Fruit fly (Drosophila melanogaster) whole organism, embryonic: ENCODE results near the gene CG10353.

Experiments
- C15 ChIP-seq: fragments of 200-800 bp; sonication (Bioruptor generic); IDR thresholded peaks from 3 replicates; pipeline ENCODE4 v1.3.6; 2022; ENCODE audit warnings: missing biosample characterization, missing genetic modification characterization
- CG10274 ChIP-seq: fragments of 200-800 bp; sonication (Bioruptor generic); optimal IDR thresholded peaks from 3 replicates; lab custom pipeline; 2017; ENCODE audit warnings: missing biosample characterization, mild to moderate bottlenecking, missing genetic modification characterization
- CG11093 ChIP-seq: fragments of 200-800 bp; sonication (Bioruptor generic); IDR thresholded peaks from 3 replicates; pipeline ENCODE4 v1.3.6; 2022; ENCODE audit warnings: missing biosample characterization, missing genetic modification characterization
- CG17829 ChIP-seq: fragments of 200-800 bp; optimal IDR thresholded peaks from 2 replicates; lab custom pipeline; 2019; ENCODE audit warnings: missing biosample characterization, mild to moderate bottlenecking, missing genetic modification characterization, moderate library complexity
- CG18011 ChIP-seq: fragments of 200-800 bp; sonication (Bioruptor generic); optimal IDR thresholded peaks from 2 replicates; lab custom pipeline; 2017; ENCODE audit warnings: missing biosample characterization, missing genetic modification characterization, mild to moderate bottlenecking, moderate library complexity, missing genotype
- CG2120 ChIP-seq: fragments of 200-800 bp; sonication (Bioruptor generic); optimal IDR thresholded peaks from 3 replicates; lab custom pipeline; 2016; ENCODE audit warnings: missing biosample characterization, missing genetic modification characterization
- CG2678 ChIP-seq: fragments of 200-800 bp; sonication (Bioruptor generic); optimal IDR thresholded peaks from 3 replicates; lab custom pipeline; 2019; ENCODE audit warnings: missing biosample characterization, mild to moderate bottlenecking, missing genetic modification characterization, moderate library complexity
- CG30403 ChIP-seq: fragments of 200-800 bp; sonication (Bioruptor generic); optimal IDR thresholded peaks from 3 replicates; lab custom pipeline; 2016; ENCODE audit warnings: missing biosample characterization, missing genetic modification characterization
- CG30431 ChIP-seq: fragments of 200-800 bp; sonication (Bioruptor generic); optimal IDR thresholded peaks from 2 replicates; lab custom pipeline; 2017; ENCODE audit warnings: missing biosample characterization, missing genetic modification characterization
- CG31224 ChIP-seq: fragments of 200-800 bp; sonication (Bioruptor generic); IDR thresholded peaks from 2 replicates; pipeline ENCODE4 v1.3.6; 2022; ENCODE audit warnings: missing biosample characterization, missing genetic modification characterization
- CG34224 ChIP-seq: fragments of 200-800 bp; sonication (Bioruptor generic); IDR thresholded peaks from 3 replicates; pipeline ENCODE4 v1.3.6; 2022; ENCODE audit warnings: missing biosample characterization, missing genetic modification characterization; ENCODE audit not compliant: partially characterized antibody
- CG34376 ChIP-seq: fragments of 200-800 bp; sonication (Bioruptor generic); optimal IDR thresholded peaks from 2 replicates; lab custom pipeline; 2018; ENCODE audit warnings: missing biosample characterization, mild to moderate bottlenecking, missing genetic modification characterization
- CG8924 ChIP-seq: fragments of 200-800 bp; optimal IDR thresholded peaks from 3 replicates; lab custom pipeline; 2019; ENCODE audit warnings: missing biosample characterization, mild to moderate bottlenecking, missing genetic modification characterization, moderate library complexity
- CG9609 ChIP-seq: fragments of 200-800 bp; sonication (Bioruptor generic); optimal IDR thresholded peaks from 3 replicates; lab custom pipeline; 2016; ENCODE audit warnings: missing biosample characterization, missing genetic modification characterization
- CHES-1-like ChIP-seq: fragments of 200-800 bp; sonication (Bioruptor generic); optimal IDR thresholded peaks from 2 replicates; lab custom pipeline; 2016; ENCODE audit warnings: missing biosample characterization, missing genetic modification characterization
- CkIIα-i1 ChIP-seq: fragments of 200-800 bp; sonication (Bioruptor generic); IDR thresholded peaks from 2 replicates; pipeline ENCODE4 v1.3.6; 2022; ENCODE audit warnings: missing biosample characterization, missing genetic modification characterization
- Dp ChIP-seq: fragments of 200-800 bp; sonication (Bioruptor generic); optimal IDR thresholded peaks from 2 replicates; lab custom pipeline; 2018; ENCODE audit warnings: missing biosample characterization, mild to moderate bottlenecking, missing genetic modification characterization, moderate library complexity
- E2f1 ChIP-seq: fragments of 200-800 bp; sonication (Bioruptor generic); IDR thresholded peaks from 2 replicates; pipeline ENCODE4 v1.3.6; 2022; ENCODE audit warnings: missing biosample characterization, missing genetic modification characterization
- HLH4C ChIP-seq: fragments of 200-800 bp; sonication (Bioruptor generic); IDR thresholded peaks from 3 replicates; pipeline ENCODE4 v1.3.6; 2022; ENCODE audit warnings: missing biosample characterization, missing genetic modification characterization; ENCODE audit not compliant: partially characterized antibody
- Hey ChIP-seq: fragments of 200-800 bp; sonication (Bioruptor generic); optimal IDR thresholded peaks from 3 replicates; lab custom pipeline; 2018; ENCODE audit warnings: missing biosample characterization, mild to moderate bottlenecking, missing genetic modification characterization
- Hr78 ChIP-seq, 2 experiments: fragments of 200-800 bp in 1 of 2; fragments of >200 bp in 1 of 2; sonication (Bioruptor generic) in 1 of 2; optimal IDR thresholded peaks; 2 replicates each; lab custom pipeline; 2017 to 2019; ENCODE audit warnings: missing biosample characterization in 2 of 2, missing genetic modification characterization in 2 of 2, mild to moderate bottlenecking in 1 of 2, moderate library complexity in 1 of 2
- MESR4 ChIP-seq: fragments of 200-800 bp; sonication (Bioruptor generic); optimal IDR thresholded peaks from 2 replicates; lab custom pipeline; 2018; ENCODE audit warnings: missing biosample characterization, mild to moderate bottlenecking, missing genetic modification characterization, moderate library complexity
- Med ChIP-seq: fragments of 200-800 bp; sonication (Bioruptor generic); peaks from one replicate; lab custom pipeline; 2016; ENCODE audit warnings: missing biosample characterization, missing genetic modification characterization, mild to moderate bottlenecking, inconsistent platforms, moderate library complexity
- Mes4 ChIP-seq: fragments of 200-800 bp; sonication (Bioruptor generic); optimal IDR thresholded peaks from 2 replicates; lab custom pipeline; 2016; ENCODE audit warnings: missing biosample characterization, missing genetic modification characterization
- Myb ChIP-seq: fragments of 200-800 bp; sonication (Bioruptor generic); optimal IDR thresholded peaks from 2 replicates; lab custom pipeline; 2016; ENCODE audit warnings: missing biosample characterization, missing genetic modification characterization
- Sox100B ChIP-seq: fragments of 200-800 bp; sonication (Bioruptor generic); optimal IDR thresholded peaks from 3 replicates; lab custom pipeline; 2018; ENCODE audit warnings: missing biosample characterization, mild to moderate bottlenecking, missing genetic modification characterization
- amos ChIP-seq: fragments of 200-800 bp; sonication (Bioruptor generic); IDR thresholded peaks from 2 replicates; pipeline ENCODE4 v1.3.6; 2022; ENCODE audit warnings: missing biosample characterization, missing genetic modification characterization; ENCODE audit not compliant: partially characterized antibody
- az2 ChIP-seq: fragments of 200-800 bp; sonication (Bioruptor generic); optimal IDR thresholded peaks from 3 replicates; lab custom pipeline; 2016; ENCODE audit warnings: missing biosample characterization, missing genetic modification characterization
- bab2 ChIP-seq: fragments of 200-800 bp; sonication (Bioruptor generic); optimal IDR thresholded peaks from 2 replicates; lab custom pipeline; 2016; ENCODE audit warnings: missing biosample characterization, missing genetic modification characterization
- cg ChIP-seq: fragments of 200-800 bp; sonication (Bioruptor generic); optimal IDR thresholded peaks from 3 replicates; lab custom pipeline; 2019; ENCODE audit warnings: missing biosample characterization, mild to moderate bottlenecking, missing genetic modification characterization, moderate library complexity
- chn ChIP-seq: fragments of 200-800 bp; sonication (Bioruptor generic); optimal IDR thresholded peaks from 2 replicates; lab custom pipeline; 2016; ENCODE audit warnings: missing biosample characterization, missing genetic modification characterization
- corto ChIP-seq: fragments of 200-800 bp; sonication (Bioruptor generic); optimal IDR thresholded peaks from 2 replicates; lab custom pipeline; 2016; ENCODE audit warnings: missing biosample characterization, mild to moderate bottlenecking, missing genetic modification characterization, moderate library complexity
- dan ChIP-seq: fragments of 200-800 bp; sonication (Bioruptor generic); IDR thresholded peaks from 2 replicates; pipeline ENCODE4 v1.3.6; 2022; ENCODE audit warnings: missing biosample characterization, missing genetic modification characterization
- dati ChIP-seq: fragments of 200-800 bp; sonication (Bioruptor generic); IDR thresholded peaks from 2 replicates; pipeline ENCODE4 v1.3.6; 2022; ENCODE audit warnings: missing biosample characterization, missing genetic modification characterization
- eve ChIP-seq, 2 experiments: fragments of >200 bp; optimal IDR thresholded peaks; 2 replicates each; lab custom pipeline; 2017; ENCODE audit warnings: missing biosample characterization in 2 of 2, missing genetic modification characterization in 2 of 2
- fd3F ChIP-seq: fragments of 200-800 bp; sonication (Bioruptor generic); optimal IDR thresholded peaks from 2 replicates; lab custom pipeline; 2018; ENCODE audit warnings: missing biosample characterization, mild to moderate bottlenecking, missing genetic modification characterization, moderate library complexity
- fd96Cb ChIP-seq: fragments of 200-800 bp; sonication (Bioruptor generic); optimal IDR thresholded peaks from 2 replicates; lab custom pipeline; 2018; ENCODE audit warnings: missing biosample characterization, mild to moderate bottlenecking, missing genetic modification characterization, moderate library complexity
- gce ChIP-seq: fragments of 200-800 bp; sonication (Bioruptor generic); IDR thresholded peaks from 3 replicates; pipeline ENCODE4 v1.3.6; 2022; ENCODE audit warnings: missing biosample characterization, missing genetic modification characterization
- nerfin-1 ChIP-seq: fragments of 200-800 bp; sonication (Bioruptor generic); optimal IDR thresholded peaks from 3 replicates; lab custom pipeline; 2019; ENCODE audit warnings: missing biosample characterization, mild to moderate bottlenecking, missing genetic modification characterization, moderate library complexity
- otp ChIP-seq: fragments of 200-800 bp; sonication (Bioruptor generic); IDR thresholded peaks from 3 replicates; pipeline ENCODE4, ENCODE4 v1.3.6; 2022; ENCODE audit warnings: missing biosample characterization, missing genetic modification characterization
- pb ChIP-seq: fragments of 200-800 bp; sonication (Bioruptor generic); optimal IDR thresholded peaks from 3 replicates; lab custom pipeline; 2016; ENCODE audit warnings: missing biosample characterization, missing genetic modification characterization
- pho ChIP-seq: fragments of 200-800 bp; sonication (Bioruptor generic); optimal IDR thresholded peaks from 2 replicates; lab custom pipeline; 2016; ENCODE audit warnings: missing biosample characterization, missing genetic modification characterization
- phol ChIP-seq: fragments of 200-800 bp; sonication (Bioruptor generic); optimal IDR thresholded peaks from 3 replicates; lab custom pipeline; 2018; ENCODE audit warnings: missing biosample characterization, mild to moderate bottlenecking, missing genetic modification characterization, moderate library complexity
- pnt ChIP-seq: fragments of 200-800 bp; sonication (Bioruptor generic); optimal IDR thresholded peaks from 3 replicates; lab custom pipeline; 2016; ENCODE audit warnings: missing biosample characterization, missing genetic modification characterization
- pzg ChIP-seq: fragments of 200-800 bp; sonication (Bioruptor generic); optimal IDR thresholded peaks from 3 replicates; lab custom pipeline; 2018; ENCODE audit warnings: missing biosample characterization, mild to moderate bottlenecking, missing genetic modification characterization, moderate library complexity
- scrt ChIP-seq: fragments of 200-800 bp; sonication (Bioruptor generic); optimal IDR thresholded peaks from 2 replicates; lab custom pipeline; 2018; ENCODE audit warnings: missing biosample characterization, mild to moderate bottlenecking, missing genetic modification characterization, moderate library complexity
- tx ChIP-seq: fragments of 200-800 bp; sonication (Bioruptor generic); optimal IDR thresholded peaks from 2 replicates; lab custom pipeline; 2016; ENCODE audit warnings: missing biosample characterization, missing genetic modification characterization
- usp ChIP-seq: fragments of >200 bp; optimal IDR thresholded peaks from 2 replicates; lab custom pipeline; 2017; ENCODE audit warnings: missing biosample characterization, missing genetic modification characterization
- z ChIP-seq: fragments of 200-800 bp; sonication (Bioruptor generic); IDR thresholded peaks from 3 replicates; pipeline ENCODE4 v1.3.6; 2022; ENCODE audit warnings: missing biosample characterization, missing genetic modification characterization
- zen ChIP-seq: fragments of 200-800 bp; sonication (Bioruptor generic); optimal IDR thresholded peaks from 3 replicates; lab custom pipeline; 2018; ENCODE audit warnings: missing biosample characterization, mild to moderate bottlenecking, missing genetic modification characterization, moderate library complexity

The CG10353 gene

dm6 chrX:11854758-11855465 is 32.0 kb downstream of the CG10353 start, which contains the start of the genes CG10347 and ATP7 (continued):
- TF ChIP-seq Mes4 (GFP tag; lab: Kevin White, UChicago) (peak; percentile 8), amos (peak; percentile 86), fd96Cb (tag; lab: Kevin White, UChicago) (no peak), z (no peak), CG18011 (GFP tag; lab: Kevin White, UChicago) (no peak), CG30403 (GFP tag; lab: Kevin White, UChicago) (peak; percentile 62), CG34376 (peak; percentile 33), nerfin-1 (peak; percentile 11), CG30431 (no peak), eve (GFP tag; optimal IDR thresholded peaks at IDR 0.05; lab: Kevin White, UChicago) (no peak), cg (GFP tag; lab: Kevin White, UChicago) (no peak), phol (tag; lab: Kevin White, UChicago) (peak; percentile 38), zen (no peak), HLH4C (peak; percentile 93), CkIIα-i1 (GFP tag; lab: Robert Waterston, UW) (no peak), CG11093 (GFP tag; lab: Robert Waterston, UW) (no peak), CG2678 (tag; lab: Kevin White, UChicago) (peak; percentile 43), Hr78 (GFP tag; optimal IDR thresholded peaks at IDR 0.05; lab: Kevin White, UChicago) (no peak), Med (GFP tag; lab: Kevin White, UChicago) (peak; percentile 86), dati (GFP tag; lab: Robert Waterston, UW) (no peak), CG2120 (GFP tag; lab: Kevin White, UChicago) (peak; percentile 62), scrt (GFP tag; lab: Kevin White, UChicago) (no peak), tx (GFP tag; lab: Kevin White, UChicago) (peak; percentile 13), CG10274 (GFP tag; lab: Kevin White, UChicago) (no peak), Myb (GFP tag; lab: Kevin White, UChicago) (peak; percentile 14), bab2 (GFP tag; lab: Kevin White, UChicago) (no peak), pnt (GFP tag; lab: Kevin White, UChicago) (peak; percentile 17), CG9609 (no peak), pho (GFP tag; lab: Kevin White, UChicago) (no peak), CG8924 (peak; percentile 41), az2 (peak; percentile 13), corto (GFP tag; lab: Kevin White, UChicago) (no peak), otp (GFP tag; lab: Robert Waterston, UW) (no peak), E2f1 (no peak), Hey (tag; lab: Kevin White, UChicago) (no peak), CG17829 (tag; lab: Kevin White, UChicago) (peak; percentile 41), CG31224 (GFP tag; lab: Robert Waterston, UW) (no peak), gce (GFP tag; lab: Robert Waterston, UW) (no peak), C15 (GFP tag; lab: Robert Waterston, UW) (no peak), Sox100B (GFP tag; lab: Kevin White, UChicago) (no peak), Dp (GFP tag; lab: Kevin White, UChicago) (peak; percentile 53), CHES-1-like (GFP tag; lab: Kevin White, UChicago) (peak; percentile 26), pzg (GFP tag; lab: Kevin White, UChicago) (peak; percentile 72), MESR4 (peak; percentile 74), dan (GFP tag; lab: Robert Waterston, UW) (no peak), pb (GFP tag; lab: Kevin White, UChicago) (no peak), CG34224 (GFP tag; lab: Robert Waterston, UW) (peak; percentile 95), chn (peak; percentile 12), fd3F (GFP tag; lab: Kevin White, UChicago) (no peak), usp (GFP tag; lab: Kevin White, UChicago) (no peak)
